Worm (Caenorhabditis elegans): ENCODE results near the gene Y32F6B.1.

The Y32F6B.1 gene

DNA sequence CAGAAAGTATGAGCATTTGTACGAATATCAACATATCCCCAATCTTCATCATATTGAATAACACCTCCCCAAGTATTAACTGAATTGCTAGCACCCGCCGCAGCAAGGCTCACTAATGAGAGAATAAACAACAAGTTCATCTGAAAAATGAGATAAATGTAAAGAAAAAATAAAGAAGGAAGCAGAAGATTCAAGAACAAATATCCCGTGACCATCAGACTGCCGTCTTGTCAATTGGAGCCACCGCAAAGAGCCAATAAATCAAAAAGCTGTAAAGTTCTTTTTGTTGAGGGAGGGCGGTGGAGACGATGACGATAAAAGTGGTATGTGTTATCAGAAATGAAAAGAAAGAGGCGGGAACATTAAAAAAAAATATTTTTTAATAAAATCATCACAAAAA lies 31.1 kb downstream of the Y32F6B.1 start, which contains the start of gene Y32F6A.5:
Gene Y32F6A.5 (minus strand): TSS at position 140 of the 400 bp plus-strand sequence.
- TF ChIP-seq F13C5.2 (tag; optimal IDR thresholded peaks at IDR 0.05) = no peak
- TF ChIP-seq ama-1 (optimal IDR thresholded peaks at IDR 0.05) = no peak
- TF ChIP-seq B0310.2 (tag; optimal IDR thresholded peaks at IDR 0.05) = no peak
- TF ChIP-seq tra-4 (tag; optimal IDR thresholded peaks at IDR 0.05) = no peak
- no peak for TF ChIP-seq tbx-37 (GFP tag; conservative IDR thresholded peaks at IDR 0.05)
- no peak for TF ChIP-seq ceh-36 (tag; optimal IDR thresholded peaks at IDR 0.05)
- no peak for TF ChIP-seq sea-1 (GFP tag; conservative IDR thresholded peaks at IDR 0.05)
- TF ChIP-seq hmg-4 (GFP tag; optimal IDR thresholded peaks at IDR 0.05) = no peak
- TF ChIP-seq aly-1 (tag; optimal IDR thresholded peaks at IDR 0.05) = no peak
- TF ChIP-seq scrt-1 (GFP tag; IDR thresholded peaks at IDR 0.05) = no peak
- no peak for TF ChIP-seq ceh-13 (GFP tag; optimal IDR thresholded peaks at IDR 0.05)
- no peak for TF ChIP-seq hnd-1 (tag; optimal IDR thresholded peaks at IDR 0.05)
- no peak for TF ChIP-seq ets-7 (tag; optimal IDR thresholded peaks at IDR 0.05)
- TF ChIP-seq pes-1 (GFP tag; IDR thresholded peaks at IDR 0.05) = no peak

DNA sequence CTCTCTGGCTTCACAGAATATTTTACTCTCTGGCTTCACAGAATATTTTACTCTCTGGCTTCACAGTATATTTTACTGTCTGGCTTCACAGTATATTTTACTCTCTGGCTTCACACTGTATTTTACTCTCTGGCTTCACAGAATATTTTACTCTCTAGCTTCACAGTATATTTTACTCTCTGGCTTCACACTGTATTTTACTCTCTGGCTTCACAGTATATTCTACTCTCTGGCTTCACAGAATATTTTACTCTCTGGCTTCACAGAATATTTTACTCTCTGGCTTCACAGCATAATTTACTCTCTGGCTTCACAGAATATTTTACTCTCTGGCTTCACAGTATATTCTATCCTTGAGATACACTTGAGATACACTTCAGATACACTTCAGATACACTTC lies 34.2 kb downstream of the Y32F6B.1 start:
- TF ChIP-seq tbx-37 (GFP tag; conservative IDR thresholded peaks at IDR 0.05) (peak; percentile 77; the same call in 1 of the 2 replicates), tbx-11 (GFP tag; IDR thresholded peaks at IDR 0.05) (peak; percentile 58; the same call in 1 of the 2 replicates), sea-1 (GFP tag; conservative IDR thresholded peaks at IDR 0.05) (0 out of 2 replicates have a peak, but pooled peaks have one; percentile 44), flt-1 (GFP tag; IDR thresholded peaks at IDR 0.05) (peak; percentile 71)

DNA sequence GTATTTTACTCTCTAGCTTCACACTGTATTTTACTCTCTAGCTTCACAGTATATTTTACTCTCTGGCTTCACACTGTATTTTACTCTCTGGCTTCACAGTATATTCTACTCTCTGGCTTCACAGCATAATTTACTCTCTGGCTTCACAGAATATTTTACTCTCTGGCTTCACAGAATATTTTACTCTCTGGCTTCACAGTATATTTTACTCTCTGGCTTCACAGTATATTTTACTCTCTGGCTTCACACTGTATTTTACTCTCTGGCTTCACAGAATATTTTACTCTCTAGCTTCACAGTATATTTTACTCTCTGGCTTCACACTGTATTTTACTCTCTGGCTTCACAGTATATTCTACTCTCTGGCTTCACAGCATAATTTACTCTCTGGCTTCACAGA lies 34.6 kb downstream of the Y32F6B.1 start:
- TF ChIP-seq tbx-37 (GFP tag; conservative IDR thresholded peaks at IDR 0.05) = peak; percentile 40

DNA sequence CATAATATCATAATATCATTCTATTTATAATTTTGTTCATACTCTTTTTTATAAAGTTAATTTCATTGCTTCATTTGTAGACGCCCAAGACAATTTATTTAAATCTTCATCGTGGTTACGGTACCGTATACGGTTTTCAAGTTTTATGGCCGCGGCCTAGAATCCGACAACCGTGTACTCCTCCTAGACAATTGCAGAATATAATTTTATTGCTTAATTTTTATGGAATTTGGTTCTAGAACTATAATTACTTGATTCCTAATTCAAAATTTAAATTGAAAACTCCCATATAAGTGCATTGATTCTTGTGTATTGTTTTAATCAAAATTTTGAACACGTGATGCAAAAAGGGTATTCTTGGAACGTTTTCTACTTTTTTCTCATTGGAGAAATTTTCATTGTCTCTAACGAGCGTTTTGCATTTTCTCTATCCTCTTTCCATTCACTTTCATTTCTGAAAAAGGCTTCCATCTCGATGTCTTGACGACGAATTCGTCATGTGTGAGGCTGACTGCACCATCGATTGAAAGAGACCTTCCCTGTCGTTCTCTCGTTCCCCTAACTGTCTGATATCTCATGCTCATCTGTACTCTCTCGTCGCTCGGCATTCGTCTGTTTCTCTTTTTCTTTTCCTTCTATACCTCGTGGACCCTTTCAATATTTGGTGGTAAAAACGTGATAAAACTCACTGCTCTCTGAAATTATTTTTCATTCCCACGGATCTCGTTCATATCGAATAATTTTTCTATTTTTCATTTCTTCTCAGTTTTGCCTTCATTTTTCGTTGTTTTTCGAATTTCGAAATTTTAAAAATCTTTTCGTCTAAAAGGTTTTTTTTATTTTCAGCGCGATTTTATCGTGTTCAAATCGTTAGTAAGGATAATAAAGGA lies 43.2 kb downstream of the Y32F6B.1 start, which contains the start of gene pap-1:
Gene pap-1 (plus strand): TSS at position 840 of the 890 bp plus-strand sequence.
- TF ChIP-seq sea-1 (GFP tag; conservative IDR thresholded peaks at IDR 0.05) (no peak), flt-1 (GFP tag; IDR thresholded peaks at IDR 0.05) (no peak), tbx-11 (GFP tag; IDR thresholded peaks at IDR 0.05) (no peak), hnd-1 (tag; optimal IDR thresholded peaks at IDR 0.05) (no peak), aly-1 (tag; optimal IDR thresholded peaks at IDR 0.05) (no peak), scrt-1 (GFP tag; IDR thresholded peaks at IDR 0.05) (no peak), ets-7 (tag; optimal IDR thresholded peaks at IDR 0.05) (no peak), tbx-37 (GFP tag; conservative IDR thresholded peaks at IDR 0.05) (no peak), ceh-13 (GFP tag; optimal IDR thresholded peaks at IDR 0.05) (no peak), hmbx-1 (tag; optimal IDR thresholded peaks at IDR 0.05) (no peak), ceh-36 (tag; optimal IDR thresholded peaks at IDR 0.05) (no peak), F13C5.2 (tag; optimal IDR thresholded peaks at IDR 0.05) (no peak), pes-1 (GFP tag; IDR thresholded peaks at IDR 0.05) (no peak), hmg-4 (GFP tag; optimal IDR thresholded peaks at IDR 0.05) (no peak), B0310.2 (tag; optimal IDR thresholded peaks at IDR 0.05) (no peak), tra-4 (tag; optimal IDR thresholded peaks at IDR 0.05) (no peak)

DNA sequence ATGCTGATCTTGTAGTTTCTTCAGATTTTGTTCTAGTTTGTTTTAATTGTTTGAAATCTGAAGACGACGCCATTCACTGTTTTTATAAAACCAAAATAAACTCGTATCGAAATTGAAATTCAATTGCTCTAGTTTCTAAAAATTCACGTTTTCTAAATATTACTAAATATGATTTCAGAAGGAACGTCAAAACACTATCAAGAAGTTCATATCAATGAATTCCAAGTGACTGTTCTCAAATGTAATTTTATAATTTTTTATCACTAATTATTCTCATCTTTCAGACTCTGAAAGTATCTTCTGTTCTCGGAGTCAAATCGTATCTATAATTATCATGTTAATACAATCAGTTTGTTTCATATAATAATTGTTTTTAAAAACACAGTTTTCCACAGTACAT lies 43.8 kb downstream of the Y32F6B.1 start, which contains the start of gene snf-10:
Gene snf-10 (minus strand): TSS at position 101 of the 400 bp plus-strand sequence.
- TF ChIP-seq ceh-36 (tag; optimal IDR thresholded peaks at IDR 0.05) (no peak), tbx-37 (GFP tag; conservative IDR thresholded peaks at IDR 0.05) (no peak), hmg-4 (GFP tag; optimal IDR thresholded peaks at IDR 0.05) (no peak), B0310.2 (tag; optimal IDR thresholded peaks at IDR 0.05) (no peak), F13C5.2 (tag; optimal IDR thresholded peaks at IDR 0.05) (no peak), ama-1 (optimal IDR thresholded peaks at IDR 0.05) (no peak), ets-7 (tag; optimal IDR thresholded peaks at IDR 0.05) (no peak), ceh-13 (GFP tag; optimal IDR thresholded peaks at IDR 0.05) (no peak), hmbx-1 (tag; optimal IDR thresholded peaks at IDR 0.05) (no peak)

DNA sequence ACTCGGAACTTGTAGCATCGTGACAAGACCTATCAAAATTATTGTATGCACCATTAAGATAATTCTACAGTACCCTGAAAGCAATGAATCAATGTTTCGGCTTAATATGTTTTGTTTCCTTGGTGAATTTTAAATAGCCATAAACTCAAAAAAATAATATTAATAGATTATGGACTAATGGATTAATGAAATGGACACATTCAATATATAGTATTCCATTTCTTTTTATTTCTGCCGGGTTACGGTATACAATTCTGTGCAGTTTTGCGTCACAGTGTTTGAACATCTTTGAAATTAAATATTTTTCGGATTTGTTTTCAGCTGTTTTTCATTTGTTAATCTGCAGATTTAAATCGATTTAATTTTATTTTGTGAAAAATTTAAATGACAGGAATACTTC lies 47.9 kb downstream of the Y32F6B.1 start, which contains the start of gene set-22:
Gene set-22 (plus strand): TSS at position 301 of the 400 bp plus-strand sequence.
- TF ChIP-seq hnd-1 (tag; optimal IDR thresholded peaks at IDR 0.05) (no peak), pes-1 (GFP tag; IDR thresholded peaks at IDR 0.05) (no peak), ets-7 (tag; optimal IDR thresholded peaks at IDR 0.05) (no peak), B0310.2 (tag; optimal IDR thresholded peaks at IDR 0.05) (no peak), hmg-4 (GFP tag; optimal IDR thresholded peaks at IDR 0.05) (no peak), hmbx-1 (tag; optimal IDR thresholded peaks at IDR 0.05) (no peak), sea-1 (GFP tag; conservative IDR thresholded peaks at IDR 0.05) (no peak), ama-1 (optimal IDR thresholded peaks at IDR 0.05) (no peak), aly-1 (tag; optimal IDR thresholded peaks at IDR 0.05) (no peak), tbx-37 (GFP tag; conservative IDR thresholded peaks at IDR 0.05) (no peak), F13C5.2 (tag; optimal IDR thresholded peaks at IDR 0.05) (no peak), tra-4 (tag; optimal IDR thresholded peaks at IDR 0.05) (no peak)

DNA sequence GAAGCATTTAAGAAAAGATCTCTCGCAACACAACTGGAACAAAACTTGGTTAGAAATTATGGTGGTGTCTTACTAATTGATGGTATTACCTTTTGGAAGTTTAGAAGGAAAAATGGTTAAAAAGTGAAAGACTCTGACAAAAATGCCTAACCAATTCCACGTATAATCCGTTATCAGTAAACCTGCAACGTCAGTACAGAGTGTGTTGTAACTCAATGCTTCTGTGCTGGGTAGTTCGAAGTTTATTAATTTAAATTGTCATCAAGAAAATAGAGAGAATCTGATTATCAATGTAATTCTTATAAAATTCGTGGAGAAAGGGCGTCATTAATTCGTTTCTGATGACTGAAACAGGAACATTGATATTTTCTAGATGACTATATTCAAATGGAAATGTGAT lies 49.3 kb downstream of the Y32F6B.1 start:
- no peak for TF ChIP-seq tbx-37 (GFP tag; conservative IDR thresholded peaks at IDR 0.05)
- no peak for TF ChIP-seq flt-1 (GFP tag; IDR thresholded peaks at IDR 0.05)
- no peak for TF ChIP-seq hnd-1 (tag; optimal IDR thresholded peaks at IDR 0.05)
- no peak for TF ChIP-seq tra-4 (tag; optimal IDR thresholded peaks at IDR 0.05)
- no peak for TF ChIP-seq tbx-11 (GFP tag; IDR thresholded peaks at IDR 0.05)
- no peak for TF ChIP-seq aly-1 (tag; optimal IDR thresholded peaks at IDR 0.05)
- TF ChIP-seq hmbx-1 (tag; optimal IDR thresholded peaks at IDR 0.05) = no peak
- no peak for TF ChIP-seq F13C5.2 (tag; optimal IDR thresholded peaks at IDR 0.05)
- no peak for TF ChIP-seq ceh-13 (GFP tag; optimal IDR thresholded peaks at IDR 0.05)
- TF ChIP-seq B0310.2 (tag; optimal IDR thresholded peaks at IDR 0.05) = no peak
- TF ChIP-seq hmg-4 (GFP tag; optimal IDR thresholded peaks at IDR 0.05) = no peak
- TF ChIP-seq ets-7 (tag; optimal IDR thresholded peaks at IDR 0.05) = no peak
- no peak for TF ChIP-seq ama-1 (optimal IDR thresholded peaks at IDR 0.05)
- no peak for TF ChIP-seq pes-1 (GFP tag; IDR thresholded peaks at IDR 0.05)
- TF ChIP-seq scrt-1 (GFP tag; IDR thresholded peaks at IDR 0.05) = no peak

Measured in whole organism, early embryonic.